Fruit fly (Drosophila melanogaster) whole organism, embryonic: Measurements from ENCODE around the gene CG14966.

Experiments used
- Atf-2 ChIP-seq: fragments of 200-800 bp; sonication (Bioruptor generic); optimal IDR thresholded peaks from 2 replicates; lab custom pipeline; 2016; ENCODE audit warnings: missing biosample characterization, missing genetic modification characterization
- B-H2 ChIP-seq: fragments of 200-800 bp; sonication (Bioruptor generic); optimal IDR thresholded peaks from 2 replicates; lab custom pipeline; 2018; ENCODE audit warnings: missing biosample characterization, mild to moderate bottlenecking, missing genetic modification characterization
- BEAF-32 ChIP-seq: fragments of 200-800 bp; sonication (Bioruptor generic); optimal IDR thresholded peaks from 3 replicates; lab custom pipeline; 2017; ENCODE audit warnings: missing biosample characterization, missing genetic modification characterization, mild to moderate bottlenecking, moderate library complexity, missing genetic modification reagents
- BtbVII ChIP-seq: fragments of 200-800 bp; sonication (Bioruptor generic); optimal IDR thresholded peaks from 3 replicates; lab custom pipeline; 2017; ENCODE audit warnings: missing biosample characterization, mild to moderate bottlenecking, missing genetic modification characterization
- CG12391 ChIP-seq: fragments of 200-800 bp; sonication (Bioruptor generic); optimal IDR thresholded peaks from 3 replicates; lab custom pipeline; 2018; ENCODE audit warnings: missing biosample characterization, mild to moderate bottlenecking, missing genetic modification characterization, moderate library complexity
- CG14710 ChIP-seq: fragments of 200-800 bp; sonication (Bioruptor generic); optimal IDR thresholded peaks from 3 replicates; lab custom pipeline; 2019; ENCODE audit warnings: missing biosample characterization, mild to moderate bottlenecking, missing genetic modification characterization, moderate library complexity
- CG2116 ChIP-seq: fragments of 200-800 bp; sonication (Bioruptor generic); optimal IDR thresholded peaks from 3 replicates; lab custom pipeline; 2018; ENCODE audit warnings: missing biosample characterization, mild to moderate bottlenecking, missing genetic modification characterization
- CG3163 ChIP-seq: fragments of 200-800 bp; sonication (Bioruptor generic); optimal IDR thresholded peaks from 3 replicates; lab custom pipeline; 2016; ENCODE audit warnings: missing biosample characterization, missing genetic modification characterization
- CG34224 ChIP-seq: fragments of 200-800 bp; sonication (Bioruptor generic); IDR thresholded peaks from 3 replicates; pipeline ENCODE4 v1.3.6; 2022; ENCODE audit warnings: missing biosample characterization, missing genetic modification characterization; ENCODE audit not compliant: partially characterized antibody
- CG3995 ChIP-seq: fragments of 200-800 bp; sonication (Bioruptor generic); optimal IDR thresholded peaks from 3 replicates; lab custom pipeline; 2016; ENCODE audit warnings: missing biosample characterization, missing genetic modification characterization
- CG42726 ChIP-seq: fragments of 200-800 bp; sonication (Bioruptor generic); IDR thresholded peaks from 2 replicates; pipeline ENCODE4 v1.3.6; 2022; ENCODE audit warnings: missing biosample characterization, missing genetic modification characterization; ENCODE audit not compliant: partially characterized antibody
- CG4360 ChIP-seq: fragments of 200-800 bp; sonication (Bioruptor generic); IDR thresholded peaks from 2 replicates; pipeline ENCODE4 v1.3.6; 2022; ENCODE audit warnings: missing biosample characterization, missing genetic modification characterization
- CG4404 ChIP-seq: fragments of 200-800 bp; sonication (Bioruptor generic); IDR thresholded peaks from 2 replicates; pipeline ENCODE4 v1.3.6; 2022; ENCODE audit warnings: missing biosample characterization, missing genetic modification characterization
- CG6791 ChIP-seq: fragments of 200-800 bp; sonication (Bioruptor generic); IDR thresholded peaks from 3 replicates; pipeline ENCODE4 v1.3.6; 2022; ENCODE audit warnings: missing biosample characterization, missing genetic modification characterization; ENCODE audit not compliant: partially characterized antibody
- CG9727 ChIP-seq: fragments of 200-800 bp; sonication (Bioruptor generic); optimal IDR thresholded peaks from 3 replicates; lab custom pipeline; 2017; ENCODE audit warnings: missing biosample characterization, mild to moderate bottlenecking, missing genetic modification characterization
- CHES-1-like ChIP-seq: fragments of 200-800 bp; sonication (Bioruptor generic); optimal IDR thresholded peaks from 2 replicates; lab custom pipeline; 2016; ENCODE audit warnings: missing biosample characterization, missing genetic modification characterization
- Dbx ChIP-seq: fragments of 200-800 bp; sonication (Bioruptor generic); IDR thresholded peaks from 3 replicates; pipeline ENCODE4 v1.3.6; 2022; ENCODE audit warnings: missing biosample characterization, missing genetic modification characterization
- Deaf1 ChIP-seq: fragments of 200-800 bp; optimal IDR thresholded peaks from 3 replicates; lab custom pipeline; 2019; ENCODE audit warnings: missing biosample characterization, mild to moderate bottlenecking, missing genetic modification characterization, moderate library complexity
- Dll ChIP-seq: fragments of 200-800 bp; sonication (Bioruptor generic); IDR thresholded peaks from 4 replicates; pipeline ENCODE4 v1.3.6; 2022; ENCODE audit warnings: missing biosample characterization, missing genetic modification characterization; ENCODE audit not compliant: partially characterized antibody
- E2f2 ChIP-seq: fragments of 200-800 bp; sonication (Bioruptor generic); IDR thresholded peaks from 2 replicates; pipeline ENCODE4 v1.3.6; 2022; ENCODE audit warnings: missing biosample characterization, missing genetic modification characterization
- Ets65A ChIP-seq: fragments of 200-800 bp; sonication (Bioruptor generic); peaks from one replicate; lab custom pipeline; 2016; ENCODE audit warnings: missing biosample characterization, missing genetic modification characterization
- Gsc ChIP-seq: fragments of 200-800 bp; sonication (Bioruptor generic); IDR thresholded peaks from 2 replicates; pipeline ENCODE4 v1.3.6; 2022; ENCODE audit warnings: missing biosample characterization, missing genetic modification characterization
- HHEX ChIP-seq: fragments of 200-800 bp; sonication (Bioruptor generic); optimal IDR thresholded peaks from 3 replicates; lab custom pipeline; 2017; ENCODE audit warnings: missing biosample characterization, mild to moderate bottlenecking, missing genetic modification characterization, missing genetic modification reagents
- HmgZ ChIP-seq: fragments of 200-800 bp; sonication (Bioruptor generic); optimal IDR thresholded peaks from 2 replicates; lab custom pipeline; 2018; ENCODE audit warnings: missing biosample characterization, mild to moderate bottlenecking, missing genetic modification characterization
- NC2β ChIP-seq: fragments of 200-800 bp; sonication (Bioruptor generic); optimal IDR thresholded peaks from 2 replicates; lab custom pipeline; 2016; ENCODE audit warnings: missing biosample characterization, missing genetic modification characterization
- Opbp ChIP-seq: fragments of 200-800 bp; sonication (Bioruptor generic); IDR thresholded peaks from 3 replicates; pipeline ENCODE4 v1.3.6; 2022; ENCODE audit warnings: missing biosample characterization, missing genetic modification characterization; ENCODE audit not compliant: partially characterized antibody
- Spps ChIP-seq: fragments of 200-800 bp; sonication (Bioruptor generic); optimal IDR thresholded peaks from 2 replicates; lab custom pipeline; 2018; ENCODE audit warnings: missing biosample characterization, mild to moderate bottlenecking, missing genetic modification characterization
- Ssrp ChIP-seq: fragments of 200-800 bp; sonication (Bioruptor generic); optimal IDR thresholded peaks from 2 replicates; lab custom pipeline; 2018; ENCODE audit warnings: missing biosample characterization, mild to moderate bottlenecking, missing genetic modification characterization, moderate library complexity
- YL-1 ChIP-seq: fragments of 200-800 bp; sonication (Bioruptor generic); optimal IDR thresholded peaks from 3 replicates; lab custom pipeline; 2017; ENCODE audit warnings: missing biosample characterization, mild to moderate bottlenecking, missing genetic modification characterization
- amos ChIP-seq: fragments of 200-800 bp; sonication (Bioruptor generic); IDR thresholded peaks from 2 replicates; pipeline ENCODE4 v1.3.6; 2022; ENCODE audit warnings: missing biosample characterization, missing genetic modification characterization; ENCODE audit not compliant: partially characterized antibody
- caup ChIP-seq: fragments of 200-800 bp; sonication (Bioruptor generic); optimal IDR thresholded peaks from 3 replicates; lab custom pipeline; 2017; ENCODE audit warnings: missing biosample characterization, mild to moderate bottlenecking, missing genetic modification characterization, moderate library complexity; ENCODE audit not compliant: severe bottlenecking
- crp ChIP-seq, 2 experiments: fragments of 200-800 bp; sonication (Bioruptor generic); optimal IDR thresholded peaks; 2 replicates in 1 of 2; 3 replicates in 1 of 2; lab custom pipeline; 2017; ENCODE audit warnings: missing biosample characterization in 2 of 2, missing genetic modification characterization in 2 of 2, mild to moderate bottlenecking in 1 of 2, moderate library complexity in 1 of 2
- dimm ChIP-seq: fragments of 200-800 bp; sonication (Bioruptor generic); IDR thresholded peaks from 2 replicates; pipeline ENCODE4 v1.3.6; 2022; ENCODE audit warnings: missing biosample characterization, missing genetic modification characterization
- gfzf ChIP-seq: fragments of 200-800 bp; sonication (Bioruptor generic); optimal IDR thresholded peaks from 2 replicates; lab custom pipeline; 2016; ENCODE audit warnings: missing biosample characterization, mild to moderate bottlenecking, missing genetic modification characterization, moderate library complexity
- hbn ChIP-seq: fragments of 200-800 bp; sonication (Bioruptor generic); IDR thresholded peaks from 2 replicates; pipeline ENCODE4 v1.3.6; 2022; ENCODE audit warnings: missing biosample characterization, missing genetic modification characterization; ENCODE audit not compliant: partially characterized antibody
- hth ChIP-seq: fragments of >200 bp; optimal IDR thresholded peaks from 2 replicates; lab custom pipeline; 2017; ENCODE audit warnings: inconsistent platforms
- jumu ChIP-seq: fragments of 200-800 bp; sonication (Bioruptor generic); optimal IDR thresholded peaks from 3 replicates; lab custom pipeline; 2016; ENCODE audit warnings: missing biosample characterization, missing genetic modification characterization
- kah ChIP-seq: fragments of 200-800 bp; sonication (Bioruptor generic); optimal IDR thresholded peaks from 2 replicates; lab custom pipeline; 2018; ENCODE audit warnings: missing biosample characterization, mild to moderate bottlenecking, missing genetic modification characterization
- knrl ChIP-seq: fragments of 200-800 bp; sonication (Bioruptor generic); IDR thresholded peaks from 3 replicates; pipeline ENCODE4 v1.3.6; 2022; ENCODE audit warnings: missing biosample characterization, missing genetic modification characterization; ENCODE audit not compliant: partially characterized antibody
- lilli ChIP-seq: fragments of 200-800 bp; sonication (Bioruptor generic); optimal IDR thresholded peaks from 3 replicates; lab custom pipeline; 2016; ENCODE audit warnings: missing biosample characterization, missing genetic modification characterization
- nerfin-1 ChIP-seq: fragments of 200-800 bp; sonication (Bioruptor generic); optimal IDR thresholded peaks from 3 replicates; lab custom pipeline; 2019; ENCODE audit warnings: missing biosample characterization, mild to moderate bottlenecking, missing genetic modification characterization, moderate library complexity
- nom ChIP-seq: fragments of 200-800 bp; sonication (Bioruptor generic); optimal IDR thresholded peaks from 2 replicates; lab custom pipeline; 2017; ENCODE audit warnings: missing biosample characterization, missing genetic modification characterization, mild to moderate bottlenecking, moderate library complexity, missing genetic modification reagents
- p53 ChIP-seq: fragments of 200-800 bp; sonication (Bioruptor generic); optimal IDR thresholded peaks from 2 replicates; lab custom pipeline; 2016; ENCODE audit warnings: missing biosample characterization, missing genetic modification characterization
- psq ChIP-seq: fragments of 200-800 bp; sonication (Bioruptor generic); optimal IDR thresholded peaks from 2 replicates; lab custom pipeline; 2017; ENCODE audit warnings: missing biosample characterization, missing genetic modification characterization
- trem ChIP-seq: fragments of 200-800 bp; optimal IDR thresholded peaks from 3 replicates; lab custom pipeline; 2019; ENCODE audit warnings: missing biosample characterization, mild to moderate bottlenecking, missing genetic modification characterization, moderate library complexity
- zen ChIP-seq: fragments of 200-800 bp; sonication (Bioruptor generic); optimal IDR thresholded peaks from 3 replicates; lab custom pipeline; 2018; ENCODE audit warnings: missing biosample characterization, mild to moderate bottlenecking, missing genetic modification characterization, moderate library complexity
- zfh2 ChIP-seq: fragments of 200-800 bp; sonication (Bioruptor generic); optimal IDR thresholded peaks from 2 replicates; lab custom pipeline; 2016; ENCODE audit warnings: missing biosample characterization, missing genetic modification characterization

The CG14966 gene

dm6 chr3L:3224740-3225719 is 27.6 kb upstream of the CG14966 start, which contains the start of gene Larp4B (continued):
- TF ChIP-seq CHES-1-like (GFP tag; lab: Kevin White, UChicago) (peak; percentile 25), Spps (tag; lab: Kevin White, UChicago) (no peak), hbn (GFP tag; lab: Robert Waterston, UW) (peak; percentile 64), zen (peak; percentile 27), caup (GFP tag; lab: Kevin White, UChicago) (peak; percentile 16), CG34224 (GFP tag; lab: Robert Waterston, UW) (peak; percentile 55), Deaf1 (tag; lab: Kevin White, UChicago) (no peak), Ssrp (peak; percentile 14), CG6791 (peak; percentile 50), CG3163 (GFP tag; lab: Kevin White, UChicago) (peak; percentile 1), CG4360 (GFP tag; lab: Robert Waterston, UW) (peak; percentile 18; the same call in 1 of the 2 replicates), hth (lab: Kevin White, UChicago) (no peak), Dll (GFP tag; lab: Robert Waterston, UW) (peak; percentile 77), CG9727 (peak; percentile 19), BtbVII (GFP tag; lab: Kevin White, UChicago) (peak; percentile 15), CG2116 (peak; percentile 98), Dbx (peak; percentile 44; the same call in 1 of the 3 replicates), Ets65A (GFP tag; lab: Kevin White, UChicago) (peak; percentile 89), lilli (peak; percentile 53), NC2β (peak; percentile 25), nom (GFP tag; lab: Kevin White, UChicago) (peak; percentile 11), CG3995 (GFP tag; lab: Kevin White, UChicago) (peak; percentile 73), CG14710 (tag; lab: Kevin White, UChicago) (peak; percentile 43), YL-1 (GFP tag; lab: Kevin White, UChicago) (peak; percentile 40), E2f2 (GFP tag; lab: Robert Waterston, UW) (peak; percentile 79), Gsc (no peak), jumu (GFP tag; lab: Kevin White, UChicago) (peak; percentile 4), CG42726 (GFP tag; lab: Robert Waterston, UW) (0 out of 2 replicates have a peak, but pooled peaks have one; percentile 46), dimm (GFP tag; lab: Robert Waterston, UW) (no peak), HmgZ (tag; lab: Kevin White, UChicago) (peak; percentile 61), zfh2 (GFP tag; lab: Kevin White, UChicago) (peak; percentile 35), CG12391 (tag; lab: Kevin White, UChicago) (peak; percentile 1), nerfin-1 (tag; lab: Kevin White, UChicago) (peak; percentile 17), Opbp (GFP tag; lab: Robert Waterston, UW) (peak; percentile 35; the same call in 2 of the 3 replicates), Atf-2 (GFP tag; lab: Kevin White, UChicago) (no peak), psq (no peak), HHEX (GFP tag; lab: Kevin White, UChicago) (no peak), CG4404 (no peak), amos (GFP tag; lab: Robert Waterston, UW) (peak; percentile 52), BEAF-32 (GFP tag; lab: Kevin White, UChicago) (peak; percentile 83), p53 (GFP tag; lab: Kevin White, UChicago) (peak; percentile 51), gfzf (GFP tag; lab: Kevin White, UChicago) (peak; percentile 98), knrl (GFP tag; lab: Robert Waterston, UW) (peak; percentile 76), crp (GFP tag; optimal IDR thresholded peaks at IDR 0.05; lab: Kevin White, UChicago) (peak in 1 of 2 experiments; percentile 40), B-H2 (GFP tag; lab: Kevin White, UChicago) (peak; percentile 28), kah (GFP tag; lab: Kevin White, UChicago) (peak; percentile 94), trem (tag; lab: Kevin White, UChicago) (peak; percentile 75)
